Fruit fly (Drosophila melanogaster) whole organism, embryonic: Measurements from ENCODE around the gene sdt.

Source experiments
- CG10321 ChIP-seq: fragments of 200-800 bp; sonication (Bioruptor generic); IDR thresholded peaks from 2 replicates; pipeline ENCODE4 v1.3.6; 2022; ENCODE audit warnings: missing biosample characterization, missing genetic modification characterization
- CG10431 ChIP-seq: fragments of 200-800 bp; sonication (Bioruptor generic); optimal IDR thresholded peaks from 3 replicates; lab custom pipeline; 2018; ENCODE audit warnings: missing biosample characterization, mild to moderate bottlenecking, missing genetic modification characterization
- CG13894 ChIP-seq: fragments of 200-800 bp; sonication (Bioruptor generic); optimal IDR thresholded peaks from 3 replicates; lab custom pipeline; 2018; ENCODE audit warnings: missing biosample characterization, mild to moderate bottlenecking, missing genetic modification characterization, moderate library complexity
- CG15514 ChIP-seq: fragments of 200-800 bp; sonication (Bioruptor generic); optimal IDR thresholded peaks from 3 replicates; lab custom pipeline; 2017; ENCODE audit warnings: missing biosample characterization, missing genetic modification characterization, mild to moderate bottlenecking, moderate library complexity, missing genetic modification reagents
- CG17612 ChIP-seq: fragments of 200-800 bp; sonication (Bioruptor generic); IDR thresholded peaks from 2 replicates; pipeline ENCODE4 v1.3.6; 2022; ENCODE audit warnings: missing biosample characterization, missing genetic modification characterization
- CG18011 ChIP-seq: fragments of 200-800 bp; sonication (Bioruptor generic); optimal IDR thresholded peaks from 2 replicates; lab custom pipeline; 2017; ENCODE audit warnings: missing biosample characterization, missing genetic modification characterization, mild to moderate bottlenecking, moderate library complexity, missing genotype
- CG18476 ChIP-seq: fragments of 200-800 bp; sonication (Bioruptor generic); optimal IDR thresholded peaks from 2 replicates; lab custom pipeline; 2016; ENCODE audit warnings: missing biosample characterization, mild to moderate bottlenecking, missing genetic modification characterization
- CG2712 ChIP-seq: fragments of 200-800 bp; optimal IDR thresholded peaks from 3 replicates; lab custom pipeline; 2019; ENCODE audit warnings: missing biosample characterization, mild to moderate bottlenecking, missing genetic modification characterization, moderate library complexity
- CG2875 ChIP-seq: fragments of 200-800 bp; sonication (Bioruptor generic); optimal IDR thresholded peaks from 2 replicates; lab custom pipeline; 2017; ENCODE audit warnings: missing biosample characterization, mild to moderate bottlenecking, missing genetic modification characterization, missing genetic modification reagents
- CG30431 ChIP-seq: fragments of 200-800 bp; sonication (Bioruptor generic); optimal IDR thresholded peaks from 2 replicates; lab custom pipeline; 2017; ENCODE audit warnings: missing biosample characterization, missing genetic modification characterization
- CG33213 ChIP-seq: fragments of 200-800 bp; sonication (Bioruptor generic); optimal IDR thresholded peaks from 3 replicates; lab custom pipeline; 2016; ENCODE audit warnings: missing biosample characterization, missing genetic modification characterization
- CG34376 ChIP-seq: fragments of 200-800 bp; sonication (Bioruptor generic); optimal IDR thresholded peaks from 2 replicates; lab custom pipeline; 2018; ENCODE audit warnings: missing biosample characterization, mild to moderate bottlenecking, missing genetic modification characterization
- CG4328 ChIP-seq: fragments of 200-800 bp; sonication (Bioruptor generic); optimal IDR thresholded peaks from 3 replicates; lab custom pipeline; 2017; ENCODE audit warnings: missing biosample characterization, missing genetic modification reagents, missing genetic modification characterization
- CG4360 ChIP-seq: fragments of 200-800 bp; sonication (Bioruptor generic); IDR thresholded peaks from 2 replicates; pipeline ENCODE4 v1.3.6; 2022; ENCODE audit warnings: missing biosample characterization, missing genetic modification characterization
- CG4730 ChIP-seq: fragments of 200-800 bp; sonication (Bioruptor generic); IDR thresholded peaks from 2 replicates; pipeline ENCODE4 v1.3.6; 2022; ENCODE audit warnings: missing biosample characterization, missing genetic modification characterization
- CG5180 ChIP-seq: fragments of 200-800 bp; sonication (Bioruptor generic); optimal IDR thresholded peaks from 3 replicates; lab custom pipeline; 2017; ENCODE audit warnings: missing biosample characterization, missing genetic modification characterization, mild to moderate bottlenecking, moderate library complexity, missing genetic modification reagents
- CG6175 ChIP-seq: fragments of 200-800 bp; sonication (Bioruptor generic); IDR thresholded peaks from 3 replicates; pipeline ENCODE4 v1.3.6; 2022; ENCODE audit warnings: missing biosample characterization, missing genetic modification characterization
- CG6813 ChIP-seq: fragments of 200-800 bp; sonication (Bioruptor generic); optimal IDR thresholded peaks from 2 replicates; lab custom pipeline; 2017; ENCODE audit warnings: missing biosample characterization, missing genetic modification characterization, mild to moderate bottlenecking, moderate library complexity, missing genetic modification reagents
- CG7271 ChIP-seq: fragments of 200-800 bp; sonication (Bioruptor generic); optimal IDR thresholded peaks from 2 replicates; lab custom pipeline; 2018; ENCODE audit warnings: missing biosample characterization, mild to moderate bottlenecking, missing genetic modification characterization, moderate library complexity
- CG7963 ChIP-seq: fragments of 200-800 bp; sonication (Bioruptor generic); IDR thresholded peaks from 3 replicates; pipeline ENCODE4 v1.3.6; 2022; ENCODE audit warnings: missing biosample characterization, missing genetic modification characterization; ENCODE audit not compliant: partially characterized antibody
- Camta ChIP-seq: fragments of 200-800 bp; sonication (Bioruptor generic); optimal IDR thresholded peaks from 2 replicates; lab custom pipeline; 2016; ENCODE audit warnings: missing biosample characterization, missing genetic modification characterization
- CkIIα-i1 ChIP-seq: fragments of 200-800 bp; sonication (Bioruptor generic); IDR thresholded peaks from 2 replicates; pipeline ENCODE4 v1.3.6; 2022; ENCODE audit warnings: missing biosample characterization, missing genetic modification characterization
- D19A ChIP-seq: fragments of 200-800 bp; optimal IDR thresholded peaks from 3 replicates; lab custom pipeline; 2019; ENCODE audit warnings: missing biosample characterization, mild to moderate bottlenecking, missing genetic modification characterization, moderate library complexity
- Dbx ChIP-seq: fragments of 200-800 bp; sonication (Bioruptor generic); IDR thresholded peaks from 3 replicates; pipeline ENCODE4 v1.3.6; 2022; ENCODE audit warnings: missing biosample characterization, missing genetic modification characterization
- Gsc ChIP-seq: fragments of 200-800 bp; sonication (Bioruptor generic); IDR thresholded peaks from 2 replicates; pipeline ENCODE4 v1.3.6; 2022; ENCODE audit warnings: missing biosample characterization, missing genetic modification characterization
- HLH54F ChIP-seq: fragments of 200-800 bp; sonication (Bioruptor generic); optimal IDR thresholded peaks from 3 replicates; lab custom pipeline; 2016; ENCODE audit warnings: missing biosample characterization, missing genetic modification characterization
- Hey ChIP-seq: fragments of 200-800 bp; sonication (Bioruptor generic); optimal IDR thresholded peaks from 3 replicates; lab custom pipeline; 2018; ENCODE audit warnings: missing biosample characterization, mild to moderate bottlenecking, missing genetic modification characterization
- Max ChIP-seq: fragments of 200-800 bp; sonication (Bioruptor generic); optimal IDR thresholded peaks from 2 replicates; lab custom pipeline; 2016; ENCODE audit warnings: missing biosample characterization, mild to moderate bottlenecking, missing genetic modification characterization
- Mes4 ChIP-seq: fragments of 200-800 bp; sonication (Bioruptor generic); optimal IDR thresholded peaks from 2 replicates; lab custom pipeline; 2016; ENCODE audit warnings: missing biosample characterization, missing genetic modification characterization
- Mrtf ChIP-seq: fragments of 200-800 bp; sonication (Bioruptor generic); IDR thresholded peaks from 3 replicates; pipeline ENCODE4 v1.3.6; 2022; ENCODE audit warnings: missing biosample characterization, missing genetic modification characterization
- NK7.1 ChIP-seq: fragments of 200-800 bp; sonication (Bioruptor generic); optimal IDR thresholded peaks from 3 replicates; lab custom pipeline; 2016; ENCODE audit warnings: missing biosample characterization, missing genetic modification characterization
- Poxn ChIP-seq: fragments of 200-800 bp; sonication (Bioruptor generic); IDR thresholded peaks from 2 replicates; pipeline ENCODE4 v1.3.6; 2022; ENCODE audit warnings: missing biosample characterization, missing genetic modification characterization
- Sin3A ChIP-seq: fragments of >200 bp; optimal IDR thresholded peaks from 2 replicates; lab custom pipeline; 2018
- az2 ChIP-seq: fragments of 200-800 bp; sonication (Bioruptor generic); optimal IDR thresholded peaks from 3 replicates; lab custom pipeline; 2016; ENCODE audit warnings: missing biosample characterization, missing genetic modification characterization
- bowl ChIP-seq: fragments of 200-800 bp; sonication (Bioruptor generic); IDR thresholded peaks from 2 replicates; pipeline ENCODE4 v1.3.6; 2022; ENCODE audit warnings: missing biosample characterization, missing genetic modification characterization
- chm ChIP-seq: fragments of 200-800 bp; sonication (Bioruptor generic); IDR thresholded peaks from 2 replicates; pipeline ENCODE4 v1.3.6; 2022; ENCODE audit warnings: missing biosample characterization, missing genetic modification characterization
- dysf ChIP-seq: fragments of 200-800 bp; sonication (Bioruptor generic); IDR thresholded peaks from 3 replicates; pipeline ENCODE4 v1.3.6; 2022; ENCODE audit warnings: missing biosample characterization, missing genetic modification characterization
- ewg ChIP-seq: fragments of 200-800 bp; sonication (Bioruptor generic); optimal IDR thresholded peaks from 3 replicates; lab custom pipeline; 2017; ENCODE audit warnings: mild to moderate bottlenecking, missing biosample characterization, missing genetic modification reagents, missing genetic modification characterization
- fd102C ChIP-seq: fragments of 200-800 bp; sonication (Bioruptor generic); optimal IDR thresholded peaks from 2 replicates; lab custom pipeline; 2018; ENCODE audit warnings: missing biosample characterization, mild to moderate bottlenecking, missing genetic modification characterization, moderate library complexity
- gce ChIP-seq: fragments of 200-800 bp; sonication (Bioruptor generic); IDR thresholded peaks from 3 replicates; pipeline ENCODE4 v1.3.6; 2022; ENCODE audit warnings: missing biosample characterization, missing genetic modification characterization
- gcm2 ChIP-seq: fragments of 200-800 bp; sonication (Bioruptor generic); optimal IDR thresholded peaks from 2 replicates; lab custom pipeline; 2016; ENCODE audit warnings: missing biosample characterization, missing genetic modification characterization
- lilli ChIP-seq: fragments of 200-800 bp; sonication (Bioruptor generic); optimal IDR thresholded peaks from 3 replicates; lab custom pipeline; 2016; ENCODE audit warnings: missing biosample characterization, missing genetic modification characterization
- oc ChIP-seq: fragments of 200-800 bp; sonication (Bioruptor generic); optimal IDR thresholded peaks from 2 replicates; lab custom pipeline; 2018; ENCODE audit warnings: missing biosample characterization, mild to moderate bottlenecking, missing genetic modification characterization, moderate library complexity
- onecut ChIP-seq: fragments of 200-800 bp; sonication (Bioruptor generic); IDR thresholded peaks from 2 replicates; pipeline ENCODE4 v1.3.6; 2022; ENCODE audit warnings: missing biosample characterization, missing genetic modification characterization
- prd ChIP-seq, 3 experiments: fragments of >200 bp in 2 of 3; fragments of 200-800 bp in 1 of 3; sonication (Bioruptor generic) in 1 of 3; optimal IDR thresholded peaks in 2 of 3; IDR thresholded peaks in 1 of 3; 2 replicates in 2 of 3; 3 replicates in 1 of 3; pipeline versions ENCODE4 v1.3.6 to Lab custom; 2017 to 2022; ENCODE audit warnings: missing biosample characterization in 1 of 3, missing genetic modification characterization in 1 of 3
- rib ChIP-seq: fragments of 200-800 bp; sonication (Bioruptor generic); IDR thresholded peaks from 2 replicates; pipeline ENCODE4 v1.3.6; 2022; ENCODE audit warnings: missing biosample characterization, missing genetic modification characterization
- sens ChIP-seq: fragments of 200-800 bp; sonication (Bioruptor generic); peaks from one replicate; lab custom pipeline; 2016; ENCODE audit warnings: missing biosample characterization, missing genetic modification characterization
- seq ChIP-seq: fragments of 200-800 bp; sonication (Bioruptor generic); IDR thresholded peaks from 2 replicates; pipeline ENCODE4 v1.3.6; 2022; ENCODE audit warnings: missing biosample characterization, missing genetic modification characterization
- so ChIP-seq: fragments of 200-800 bp; sonication (Bioruptor generic); IDR thresholded peaks from 3 replicates; pipeline ENCODE4 v1.3.6; 2022; ENCODE audit warnings: missing biosample characterization, missing genetic modification characterization
- stwl ChIP-seq: fragments of 200-800 bp; sonication (Bioruptor generic); optimal IDR thresholded peaks from 3 replicates; lab custom pipeline; 2018; ENCODE audit warnings: missing biosample characterization, mild to moderate bottlenecking, missing genetic modification characterization, moderate library complexity
- tup ChIP-seq: fragments of 200-800 bp; sonication (Bioruptor generic); optimal IDR thresholded peaks from 2 replicates; lab custom pipeline; 2016; ENCODE audit warnings: missing biosample characterization, mild to moderate bottlenecking, missing genetic modification characterization, moderate library complexity
- twi ChIP-seq: fragments of 200-800 bp; optimal IDR thresholded peaks from 2 replicates; lab custom pipeline; 2019; ENCODE audit warnings: missing biosample characterization, mild to moderate bottlenecking, missing genetic modification characterization, moderate library complexity

Gene sdt

DNA sequence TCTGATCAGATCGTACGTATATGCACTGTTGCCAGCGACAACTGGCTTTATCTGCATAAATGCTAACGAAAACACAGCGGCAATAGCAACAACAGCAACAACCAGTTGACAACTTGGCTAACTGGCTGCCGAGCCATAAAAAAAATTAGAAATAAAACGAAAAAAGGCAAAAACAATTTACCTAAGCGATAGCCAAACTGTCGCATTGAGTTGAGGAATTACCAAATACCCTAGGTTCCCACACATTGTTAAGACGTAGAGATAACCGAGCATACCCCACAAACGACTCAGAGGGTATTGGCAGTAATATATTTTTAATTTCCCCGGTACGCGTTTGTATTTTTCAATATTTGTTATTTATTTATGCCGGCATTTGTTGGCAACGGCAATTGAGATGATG lies 54.8 kb downstream of the sdt start (continued):
- TF ChIP-seq CG2712 (tag; lab: Kevin White, UChicago) = no peak
- no peak for TF ChIP-seq CG4328
- TF ChIP-seq az2 (GFP tag; lab: Kevin White, UChicago) = no peak
- TF ChIP-seq Sin3A (lab: Kevin White, UChicago) = no peak
- peak; percentile 43; the same call in 2 of the 3 replicates for TF ChIP-seq dysf (GFP tag; lab: Robert Waterston, UW)
- no peak for TF ChIP-seq NK7.1 (GFP tag; lab: Kevin White, UChicago)
- no peak for TF ChIP-seq bowl (GFP tag; lab: Robert Waterston, UW)
- peak; percentile 30 for TF ChIP-seq CG13894 (tag; lab: Kevin White, UChicago)
- no peak for TF ChIP-seq CG4360 (GFP tag; lab: Robert Waterston, UW)
- no peak for TF ChIP-seq CG2875 (GFP tag; lab: Kevin White, UChicago)
- TF ChIP-seq so (GFP tag; lab: Robert Waterston, UW) = no peak
- TF ChIP-seq D19A (tag; lab: Kevin White, UChicago) = no peak
- no peak for TF ChIP-seq Mes4 (GFP tag; lab: Kevin White, UChicago)
- TF ChIP-seq chm = no peak
- no peak for TF ChIP-seq twi
- no peak for TF ChIP-seq Poxn
- TF ChIP-seq CG15514 (GFP tag; lab: Kevin White, UChicago) = peak; percentile 40
- TF ChIP-seq seq (GFP tag; lab: Robert Waterston, UW) = no peak
- no peak for TF ChIP-seq rib (GFP tag; lab: Robert Waterston, UW)
- TF ChIP-seq Hey (tag; lab: Kevin White, UChicago) = no peak
- TF ChIP-seq CG7963 (GFP tag; lab: Robert Waterston, UW) = no peak
- TF ChIP-seq sens (GFP tag; lab: Kevin White, UChicago) = peak; percentile 51
- TF ChIP-seq CG34376 = peak; percentile 6
- no peak for TF ChIP-seq oc (tag; lab: Kevin White, UChicago)
- TF ChIP-seq Camta (GFP tag; lab: Kevin White, UChicago) = no peak
- TF ChIP-seq fd102C (GFP tag; lab: Kevin White, UChicago) = no peak
- TF ChIP-seq CG10321 (GFP tag; lab: Robert Waterston, UW) = no peak
- TF ChIP-seq CG30431 (GFP tag; lab: Kevin White, UChicago) = no peak
- TF ChIP-seq ewg (GFP tag; lab: Kevin White, UChicago) = no peak
- no peak for TF ChIP-seq CG7271 (tag; lab: Kevin White, UChicago)
- TF ChIP-seq Gsc = no peak
- TF ChIP-seq CG6175 (GFP tag; lab: Robert Waterston, UW) = no peak
- 0 out of 3 replicates have a peak, but pooled peaks have one; percentile 58 for TF ChIP-seq Dbx (GFP tag; lab: Robert Waterston, UW)
- TF ChIP-seq Max (GFP tag; lab: Kevin White, UChicago) = no peak
- no peak for TF ChIP-seq CkIIα-i1 (GFP tag; lab: Robert Waterston, UW)
- no peak for TF ChIP-seq stwl
- no peak for TF ChIP-seq gcm2 (GFP tag; lab: Kevin White, UChicago)
- no peak for TF ChIP-seq tup (GFP tag; lab: Kevin White, UChicago)
- no peak for TF ChIP-seq CG10431 (GFP tag; lab: Kevin White, UChicago)
- no peak for TF ChIP-seq onecut (GFP tag; lab: Robert Waterston, UW)
- TF ChIP-seq CG5180 (GFP tag; lab: Kevin White, UChicago) = no peak
- TF ChIP-seq CG33213 (GFP tag; lab: Kevin White, UChicago) = no peak
- TF ChIP-seq HLH54F (GFP tag; lab: Kevin White, UChicago) = peak; percentile 31
- TF ChIP-seq CG17612 (GFP tag; lab: Robert Waterston, UW) = no peak
- no peak for TF ChIP-seq CG18476 (GFP tag; lab: Kevin White, UChicago)
- TF ChIP-seq CG4730 (GFP tag; lab: Robert Waterston, UW) = no peak
- peak; percentile 69 for TF ChIP-seq lilli (GFP tag; lab: Kevin White, UChicago)
- TF ChIP-seq CG6813 (GFP tag; lab: Kevin White, UChicago) = peak; percentile 49
- no peak for TF ChIP-seq CG18011 (GFP tag; lab: Kevin White, UChicago)
- TF ChIP-seq prd (optimal IDR thresholded peaks at IDR 0.05; lab: Kevin White, UChicago) = no peak
- no peak for TF ChIP-seq prd (GFP tag; IDR thresholded peaks at IDR 0.05; lab: Robert Waterston, UW)
- TF ChIP-seq Mrtf (GFP tag; lab: Robert Waterston, UW) = no peak
- no peak for TF ChIP-seq gce (GFP tag; lab: Robert Waterston, UW)
